Fruit fly (Drosophila melanogaster): Measurements from ENCODE around the gene CG9701.

dm6 chr3L:16704673-16705072 is 28.7 kb upstream of the CG9701 start, which contains the start of gene CG9692:
- TF ChIP-seq crol (GFP tag; IDR thresholded peaks at IDR 0.05) (no peak), CG3281 (GFP tag; optimal IDR thresholded peaks at IDR 0.05) (no peak), Dip3 (GFP tag; optimal IDR thresholded peaks at IDR 0.05) (no peak), odd (GFP tag; optimal IDR thresholded peaks at IDR 0.05) (no peak), p53 (GFP tag; optimal IDR thresholded peaks at IDR 0.05) (no peak), NfI (GFP tag; optimal IDR thresholded peaks at IDR 0.05) (no peak), Lpt (GFP tag; optimal IDR thresholded peaks at IDR 0.05) (no peak), CG16779 (GFP tag; IDR thresholded peaks at IDR 0.05) (no peak), TFAM (GFP tag; optimal IDR thresholded peaks at IDR 0.05) (no peak), shn (GFP tag; optimal IDR thresholded peaks at IDR 0.05) (no peak), B-H1 (GFP tag; IDR thresholded peaks at IDR 0.05) (no peak), fru (optimal IDR thresholded peaks at IDR 0.05) (no peak)
